Fruit fly (Drosophila melanogaster): ENCODE results near the gene CG42750.

Gene CG42750

dm6 chr2L:18312309-18312708 lies 36.7 kb upstream of the CG42750 start (continued):
- TF ChIP-seq Meics (GFP tag; optimal IDR thresholded peaks at IDR 0.05), result no peak
- no peak for TF ChIP-seq zen (tag; optimal IDR thresholded peaks at IDR 0.05)
- TF ChIP-seq CG10543 (GFP tag; optimal IDR thresholded peaks at IDR 0.05), result no peak
- peak; percentile 64 for TF ChIP-seq gsb-n (tag; optimal IDR thresholded peaks at IDR 0.05)
- TF ChIP-seq CG17361 (GFP tag; IDR thresholded peaks at IDR 0.05), result peak; percentile 83
- TF ChIP-seq CG18764 (GFP tag; optimal IDR thresholded peaks at IDR 0.05), result peak; percentile 11
- TF ChIP-seq Dbx (GFP tag; IDR thresholded peaks at IDR 0.05), result no peak
- peak; percentile 53; the same call in 2 of the 3 replicates for TF ChIP-seq croc (GFP tag; conservative IDR thresholded peaks at IDR 0.05)
- peak; percentile 12 for TF ChIP-seq CG8944 (GFP tag; optimal IDR thresholded peaks at IDR 0.05)
- peak; percentile 75 for TF ChIP-seq Oli (tag; optimal IDR thresholded peaks at IDR 0.05)
- TF ChIP-seq Ssrp (tag; optimal IDR thresholded peaks at IDR 0.05), result peak; percentile 77
- no peak for TF ChIP-seq toy (GFP tag; IDR thresholded peaks at IDR 0.05)
- no peak for TF ChIP-seq ftz-f1 (GFP tag; optimal IDR thresholded peaks at IDR 0.05)
- no peak for TF ChIP-seq Nf-YC (tag; optimal IDR thresholded peaks at IDR 0.05)
- TF ChIP-seq Hr39 (optimal IDR thresholded peaks at IDR 0.05), result no peak
- TF ChIP-seq nerfin-2 (GFP tag; IDR thresholded peaks at IDR 0.05; ENCODE audit: partially characterized antibody), result no peak
- no peak for TF ChIP-seq ara (GFP tag; IDR thresholded peaks at IDR 0.05)
- TF ChIP-seq Ada2b (GFP tag; IDR thresholded peaks at IDR 0.05), result no peak
- TF ChIP-seq fd96Cb (tag; optimal IDR thresholded peaks at IDR 0.05), result peak; percentile 68
- peak; percentile 47 for TF ChIP-seq ATbp (GFP tag; optimal IDR thresholded peaks at IDR 0.05)
- peak; percentile 1 for TF ChIP-seq Six4 (GFP tag; optimal IDR thresholded peaks at IDR 0.05)
- no peak for TF ChIP-seq CG12769 (tag; optimal IDR thresholded peaks at IDR 0.05)
- TF ChIP-seq CG9727 (GFP tag; optimal IDR thresholded peaks at IDR 0.05), result peak; percentile 35
- no peak for TF ChIP-seq CG14050 (GFP tag; IDR thresholded peaks at IDR 0.05)
- TF ChIP-seq CG6254 (GFP tag; optimal IDR thresholded peaks at IDR 0.05), result peak; percentile 32
- no peak for TF ChIP-seq mld (GFP tag; IDR thresholded peaks at IDR 0.05; ENCODE audit: partially characterized antibody)

- TF ChIP-seq Spps (tag; optimal IDR thresholded peaks at IDR 0.05) (no peak), CG6683 (GFP tag; optimal IDR thresholded peaks at IDR 0.05) (no peak), CG7556 (GFP tag; optimal IDR thresholded peaks at IDR 0.05) (no peak), E2f1 (GFP tag; IDR thresholded peaks at IDR 0.05) (no peak), H2.0 (GFP tag; IDR thresholded peaks at IDR 0.05) (no peak), CG2116 (GFP tag; optimal IDR thresholded peaks at IDR 0.05) (no peak), BEAF-32 (GFP tag; optimal IDR thresholded peaks at IDR 0.05) (no peak), lov (optimal IDR thresholded peaks at IDR 0.05) (no peak), lov (GFP tag; IDR thresholded peaks at IDR 0.05) (0 out of 3 replicates have a peak, but pooled peaks have one; percentile 58), CG32767 (GFP tag; IDR thresholded peaks at IDR 0.05) (no peak), crol (GFP tag; IDR thresholded peaks at IDR 0.05) (peak; percentile 90), so (GFP tag; IDR thresholded peaks at IDR 0.05) (no peak), Elba2 (GFP tag; optimal IDR thresholded peaks at IDR 0.05) (no peak), CG10565 (GFP tag; optimal IDR thresholded peaks at IDR 0.05) (no peak), CG8359 (GFP tag; optimal IDR thresholded peaks at IDR 0.05; ENCODE audit: borderline replicate concordance) (no peak), CG6175 (GFP tag; IDR thresholded peaks at IDR 0.05) (peak; percentile 76; the same call in 2 of the 3 replicates), CG16779 (GFP tag; IDR thresholded peaks at IDR 0.05) (no peak), salm (tag; optimal IDR thresholded peaks at IDR 0.05) (no peak), CG11398 (GFP tag; optimal IDR thresholded peaks at IDR 0.05) (no peak), CG2129 (GFP tag; IDR thresholded peaks at IDR 0.05; ENCODE audit: partially characterized antibody) (no peak), croc (GFP tag; conservative IDR thresholded peaks at IDR 0.05) (no peak), phol (tag; optimal IDR thresholded peaks at IDR 0.05) (no peak), esg (GFP tag; conservative IDR thresholded peaks at IDR 0.05) (no peak), kni (GFP tag; optimal IDR thresholded peaks at IDR 0.05) (peak; percentile 95), z (GFP tag; IDR thresholded peaks at IDR 0.05) (peak; percentile 91), pros (GFP tag; optimal IDR thresholded peaks at IDR 0.05) (peak; percentile 81)
These were observed 36.2 kb upstream of the CG42750 start for dm6 chr2L:18311564-18312279.

Data from whole organism, embryonic.